Fruit fly (Drosophila melanogaster) whole organism, embryonic: Measurements from ENCODE around the gene CG6961.

Experiments used
- CG10431 ChIP-seq: fragments of 200-800 bp; sonication (Bioruptor generic); optimal IDR thresholded peaks from 3 replicates; lab custom pipeline; 2018; ENCODE audit warnings: missing biosample characterization, mild to moderate bottlenecking, missing genetic modification characterization
- CG10979 ChIP-seq: fragments of 200-800 bp; sonication (Bioruptor generic); optimal IDR thresholded peaks from 2 replicates; lab custom pipeline; 2018; ENCODE audit warnings: missing biosample characterization, mild to moderate bottlenecking, missing genetic modification characterization, moderate library complexity
- CG11085 ChIP-seq: fragments of 200-800 bp; sonication (Bioruptor generic); IDR thresholded peaks from 2 replicates; pipeline ENCODE4 v1.3.6; 2022; ENCODE audit warnings: missing biosample characterization, missing genetic modification characterization
- CG11456 ChIP-seq: fragments of 200-800 bp; sonication (Bioruptor generic); IDR thresholded peaks from 3 replicates; pipeline ENCODE4 v1.3.6; 2022; ENCODE audit warnings: missing biosample characterization, missing genetic modification characterization
- CG13296 ChIP-seq: fragments of 200-800 bp; sonication (Bioruptor generic); optimal IDR thresholded peaks from 3 replicates; lab custom pipeline; 2018; ENCODE audit warnings: missing biosample characterization, mild to moderate bottlenecking, missing genetic modification characterization
- CG14014 ChIP-seq: fragments of 200-800 bp; sonication (Bioruptor generic); IDR thresholded peaks from 2 replicates; pipeline ENCODE4 v1.3.6; 2022; ENCODE audit warnings: missing biosample characterization, missing genetic modification characterization
- CG14965 ChIP-seq: fragments of 200-800 bp; sonication (Bioruptor generic); optimal IDR thresholded peaks from 2 replicates; lab custom pipeline; 2016; ENCODE audit warnings: missing biosample characterization, missing genetic modification characterization, borderline replicate concordance
- CG17361 ChIP-seq: fragments of 200-800 bp; sonication (Bioruptor generic); IDR thresholded peaks from 3 replicates; pipeline ENCODE4 v1.3.6; 2022; ENCODE audit warnings: missing biosample characterization, missing genetic modification characterization
- CG18764 ChIP-seq: fragments of 200-800 bp; sonication (Bioruptor generic); optimal IDR thresholded peaks from 3 replicates; lab custom pipeline; 2016; ENCODE audit warnings: missing biosample characterization, missing genetic modification characterization
- CG6791 ChIP-seq: fragments of 200-800 bp; sonication (Bioruptor generic); IDR thresholded peaks from 3 replicates; pipeline ENCODE4 v1.3.6; 2022; ENCODE audit warnings: missing biosample characterization, missing genetic modification characterization; ENCODE audit not compliant: partially characterized antibody
- CG7963 ChIP-seq: fragments of 200-800 bp; sonication (Bioruptor generic); IDR thresholded peaks from 3 replicates; pipeline ENCODE4 v1.3.6; 2022; ENCODE audit warnings: missing biosample characterization, missing genetic modification characterization; ENCODE audit not compliant: partially characterized antibody
- CTCF ChIP-seq: fragments of 200-800 bp; sonication (Bioruptor generic); optimal IDR thresholded peaks from 2 replicates; lab custom pipeline; 2017; ENCODE audit warnings: missing biosample characterization, mild to moderate bottlenecking, missing genetic modification characterization, moderate library complexity
- CrebB ChIP-seq: fragments of 200-800 bp; sonication (Bioruptor generic); optimal IDR thresholded peaks from 3 replicates; lab custom pipeline; 2018; ENCODE audit warnings: missing biosample characterization, mild to moderate bottlenecking, missing genetic modification characterization
- D ChIP-seq, 2 experiments: fragments of 200-800 bp in 1 of 2; fragments of >200 bp in 1 of 2; sonication (Bioruptor generic) in 1 of 2; optimal IDR thresholded peaks; 2 replicates in 1 of 2; 3 replicates in 1 of 2; lab custom pipeline; 2017; ENCODE audit warnings: mild to moderate bottlenecking in 1 of 2, missing biosample characterization in 1 of 2, missing genetic modification characterization in 1 of 2, missing genetic modification reagents in 1 of 2
- D19A ChIP-seq: fragments of 200-800 bp; optimal IDR thresholded peaks from 3 replicates; lab custom pipeline; 2019; ENCODE audit warnings: missing biosample characterization, mild to moderate bottlenecking, missing genetic modification characterization, moderate library complexity
- E2f1 ChIP-seq: fragments of 200-800 bp; sonication (Bioruptor generic); IDR thresholded peaks from 2 replicates; pipeline ENCODE4 v1.3.6; 2022; ENCODE audit warnings: missing biosample characterization, missing genetic modification characterization
- Fer2 ChIP-seq: fragments of 200-800 bp; sonication (Bioruptor generic); optimal IDR thresholded peaks from 2 replicates; lab custom pipeline; 2018; ENCODE audit warnings: missing biosample characterization, mild to moderate bottlenecking, missing genetic modification characterization, moderate library complexity
- Fer3 ChIP-seq: fragments of 200-800 bp; sonication (Bioruptor generic); optimal IDR thresholded peaks from 2 replicates; lab custom pipeline; 2018; ENCODE audit warnings: missing biosample characterization, mild to moderate bottlenecking, missing genetic modification characterization, moderate library complexity
- H2.0 ChIP-seq: fragments of 200-800 bp; sonication (Bioruptor generic); IDR thresholded peaks from 2 replicates; pipeline ENCODE4 v1.3.6; 2022; ENCODE audit warnings: missing biosample characterization, missing genetic modification characterization
- MBD-R2 ChIP-seq: fragments of 200-800 bp; sonication (Bioruptor generic); IDR thresholded peaks from 2 replicates; pipeline ENCODE4 v1.3.6; 2022; ENCODE audit warnings: missing biosample characterization, missing genetic modification characterization
- NK7.1 ChIP-seq: fragments of 200-800 bp; sonication (Bioruptor generic); optimal IDR thresholded peaks from 3 replicates; lab custom pipeline; 2016; ENCODE audit warnings: missing biosample characterization, missing genetic modification characterization
- Pdp1 ChIP-seq, 2 experiments: fragments of 200-800 bp; sonication (Bioruptor generic); optimal IDR thresholded peaks; 3 replicates each; lab custom pipeline; 2016; ENCODE audit warnings: missing biosample characterization in 2 of 2, missing genetic modification characterization in 2 of 2, mild to moderate bottlenecking in 1 of 2, moderate library complexity in 1 of 2
- Scr ChIP-seq: fragments of 200-800 bp; sonication (Bioruptor generic); IDR thresholded peaks from 2 replicates; pipeline ENCODE4 v1.3.6; 2022; ENCODE audit warnings: missing biosample characterization, missing genetic modification characterization; ENCODE audit not compliant: partially characterized antibody
- cas ChIP-seq: fragments of 200-800 bp; sonication (Bioruptor generic); IDR thresholded peaks from 2 replicates; pipeline ENCODE4 v1.3.6; 2022; ENCODE audit warnings: missing biosample characterization, missing genetic modification characterization
- dan ChIP-seq: fragments of 200-800 bp; sonication (Bioruptor generic); IDR thresholded peaks from 2 replicates; pipeline ENCODE4 v1.3.6; 2022; ENCODE audit warnings: missing biosample characterization, missing genetic modification characterization
- dpn ChIP-seq, 2 experiments: fragments of 200-800 bp; sonication (Bioruptor generic); optimal IDR thresholded peaks; 3 replicates each; lab custom pipeline; 2016; ENCODE audit warnings: missing biosample characterization in 2 of 2, missing genetic modification characterization in 2 of 2
- emc ChIP-seq: fragments of 200-800 bp; sonication (Bioruptor generic); optimal IDR thresholded peaks from 2 replicates; lab custom pipeline; 2016; ENCODE audit warnings: missing biosample characterization, missing genetic modification characterization
- en ChIP-seq: fragments of 200-800 bp; sonication (Bioruptor generic); optimal IDR thresholded peaks from 2 replicates; lab custom pipeline; 2016; ENCODE audit warnings: missing biosample characterization, missing genetic modification characterization
- fd96Cb ChIP-seq: fragments of 200-800 bp; sonication (Bioruptor generic); optimal IDR thresholded peaks from 2 replicates; lab custom pipeline; 2018; ENCODE audit warnings: missing biosample characterization, mild to moderate bottlenecking, missing genetic modification characterization, moderate library complexity
- gem ChIP-seq: fragments of 200-800 bp; sonication (Bioruptor generic); optimal IDR thresholded peaks from 2 replicates; lab custom pipeline; 2019; ENCODE audit warnings: missing biosample characterization, mild to moderate bottlenecking, missing genetic modification characterization, moderate library complexity
- gfzf ChIP-seq: fragments of 200-800 bp; sonication (Bioruptor generic); optimal IDR thresholded peaks from 2 replicates; lab custom pipeline; 2016; ENCODE audit warnings: missing biosample characterization, mild to moderate bottlenecking, missing genetic modification characterization, moderate library complexity
- grau ChIP-seq: fragments of 200-800 bp; optimal IDR thresholded peaks from 3 replicates; lab custom pipeline; 2019; ENCODE audit warnings: missing biosample characterization, mild to moderate bottlenecking, missing genetic modification characterization, moderate library complexity
- ham ChIP-seq: fragments of 200-800 bp; sonication (Bioruptor generic); IDR thresholded peaks from 2 replicates; pipeline ENCODE4 v1.3.6; 2022; ENCODE audit warnings: missing biosample characterization, missing genetic modification characterization
- kah ChIP-seq: fragments of 200-800 bp; sonication (Bioruptor generic); optimal IDR thresholded peaks from 2 replicates; lab custom pipeline; 2018; ENCODE audit warnings: missing biosample characterization, mild to moderate bottlenecking, missing genetic modification characterization
- lilli ChIP-seq: fragments of 200-800 bp; sonication (Bioruptor generic); optimal IDR thresholded peaks from 3 replicates; lab custom pipeline; 2016; ENCODE audit warnings: missing biosample characterization, missing genetic modification characterization
- mirr ChIP-seq: fragments of 200-800 bp; sonication (Bioruptor generic); optimal IDR thresholded peaks from 3 replicates; lab custom pipeline; 2018; ENCODE audit warnings: missing biosample characterization, mild to moderate bottlenecking, missing genetic modification characterization
- pb ChIP-seq: fragments of 200-800 bp; sonication (Bioruptor generic); optimal IDR thresholded peaks from 3 replicates; lab custom pipeline; 2016; ENCODE audit warnings: missing biosample characterization, missing genetic modification characterization
- pum ChIP-seq: fragments of 200-800 bp; sonication (Bioruptor generic); optimal IDR thresholded peaks from 2 replicates; lab custom pipeline; 2016; ENCODE audit warnings: missing biosample characterization, missing genetic modification characterization
- repo ChIP-seq: fragments of 200-800 bp; sonication (Bioruptor generic); optimal IDR thresholded peaks from 2 replicates; lab custom pipeline; 2016; ENCODE audit warnings: missing biosample characterization, missing genetic modification characterization
- toy ChIP-seq: fragments of 200-800 bp; sonication (Bioruptor generic); IDR thresholded peaks from 2 replicates; pipeline ENCODE4 v1.3.6; 2022; ENCODE audit warnings: missing biosample characterization, missing genetic modification characterization
- trh ChIP-seq: fragments of 200-800 bp; sonication (Bioruptor generic); optimal IDR thresholded peaks from 2 replicates; lab custom pipeline; 2016; ENCODE audit warnings: missing biosample characterization, missing genetic modification characterization
- unpg ChIP-seq: fragments of 200-800 bp; sonication (Bioruptor generic); optimal IDR thresholded peaks from 3 replicates; lab custom pipeline; 2018; ENCODE audit warnings: missing biosample characterization, mild to moderate bottlenecking, missing genetic modification characterization, moderate library complexity
- wek ChIP-seq: fragments of 200-800 bp; sonication (Bioruptor generic); optimal IDR thresholded peaks from 3 replicates; lab custom pipeline; 2018; ENCODE audit warnings: missing biosample characterization, mild to moderate bottlenecking, missing genetic modification characterization, moderate library complexity

CG6961 gene

dm6 chrX:18789353-18790210 lies 1.6 kb upstream of the CG6961 start (continued):
- TF ChIP-seq repo (GFP tag; lab: Kevin White, UChicago) = no peak
- peak; percentile 26 for TF ChIP-seq pum (GFP tag; lab: Kevin White, UChicago)
- no peak for TF ChIP-seq CTCF
- 0 out of 2 replicates have a peak, but pooled peaks have one; percentile 32 for TF ChIP-seq E2f1 (GFP tag; lab: Robert Waterston, UW)
- TF ChIP-seq wek (GFP tag; lab: Kevin White, UChicago) = no peak
- TF ChIP-seq CG10431 (GFP tag; lab: Kevin White, UChicago) = no peak
- TF ChIP-seq grau (tag; lab: Kevin White, UChicago) = peak; percentile 67
- TF ChIP-seq CG11456 (GFP tag; lab: Robert Waterston, UW) = peak; percentile 52; the same call in 1 of the 3 replicates
- peak; percentile 36 for TF ChIP-seq fd96Cb (tag; lab: Kevin White, UChicago)
- TF ChIP-seq Fer2 (tag; lab: Kevin White, UChicago) = no peak
- TF ChIP-seq MBD-R2 (GFP tag; lab: Robert Waterston, UW) = no peak
- TF ChIP-seq CG14965 (GFP tag; lab: Kevin White, UChicago) = no peak
- no peak for TF ChIP-seq D (optimal IDR thresholded peaks at IDR 0.05; lab: Kevin White, UChicago)
- TF ChIP-seq D (GFP tag; optimal IDR thresholded peaks at IDR 0.05; lab: Kevin White, UChicago) = peak; percentile 39
- TF ChIP-seq Fer3 (tag; lab: Kevin White, UChicago) = no peak
- TF ChIP-seq CG7963 = no peak
- TF ChIP-seq ham = no peak
- peak; percentile 87 for TF ChIP-seq CG17361 (GFP tag; lab: Robert Waterston, UW)
- peak; percentile 78 for TF ChIP-seq gem (tag; lab: Kevin White, UChicago)
- TF ChIP-seq dan (GFP tag; lab: Robert Waterston, UW) = no peak
- no peak for TF ChIP-seq H2.0 (GFP tag; lab: Robert Waterston, UW)
- peak; percentile 10 for TF ChIP-seq trh (GFP tag; lab: Kevin White, UChicago)
- TF ChIP-seq dpn (GFP tag; optimal IDR thresholded peaks at IDR 0.05; lab: Kevin White, UChicago) = peak; percentile 51 to 62
- no peak for TF ChIP-seq Scr (GFP tag; lab: Robert Waterston, UW)
- peak; percentile 54 for TF ChIP-seq D19A (tag; lab: Kevin White, UChicago)
- peak; percentile 75 for TF ChIP-seq lilli (GFP tag; lab: Kevin White, UChicago)
- TF ChIP-seq toy (GFP tag; lab: Robert Waterston, UW) = no peak
- peak; percentile 57 for TF ChIP-seq CG10979
- TF ChIP-seq pb (GFP tag; lab: Kevin White, UChicago) = peak; percentile 34
- TF ChIP-seq emc (GFP tag; lab: Kevin White, UChicago) = no peak
- no peak for TF ChIP-seq CG11085
- no peak for TF ChIP-seq cas (GFP tag; lab: Robert Waterston, UW)
- TF ChIP-seq mirr (GFP tag; lab: Kevin White, UChicago) = no peak
- TF ChIP-seq CG6791 (GFP tag; lab: Robert Waterston, UW) = no peak
- no peak for TF ChIP-seq gfzf (GFP tag; lab: Kevin White, UChicago)
- TF ChIP-seq Pdp1 (GFP tag; optimal IDR thresholded peaks at IDR 0.05; lab: Kevin White, UChicago) = peak; percentile 43 to 45
- TF ChIP-seq unpg (GFP tag; lab: Kevin White, UChicago) = peak; percentile 43
- TF ChIP-seq CG18764 (GFP tag; lab: Kevin White, UChicago) = peak; percentile 8
- TF ChIP-seq en = no peak
- TF ChIP-seq CG13296 = peak; percentile 64
- peak; percentile 17 for TF ChIP-seq NK7.1
- TF ChIP-seq CG14014 = peak; percentile 39; the same call in 1 of the 2 replicates
- TF ChIP-seq kah = no peak
- no peak for TF ChIP-seq CrebB (tag; lab: Kevin White, UChicago)
